Fruit fly (Drosophila melanogaster) whole organism: Measurements from ENCODE around the gene CG42542.

ENCODE experiments used
- Dll ChIP-seq: fragments of >200 bp; optimal IDR thresholded peaks from 2 replicates; lab custom pipeline; 2017
- pan ChIP-seq: fragments of >200 bp; optimal IDR thresholded peaks from 2 replicates; lab custom pipeline; 2017
- psq ChIP-seq: fragments of >200 bp; optimal IDR thresholded peaks from 2 replicates; lab custom pipeline; 2017

- TF ChIP-seq pan (lab: Kevin White, UChicago) (no peak), Dll (lab: Kevin White, UChicago) (no peak), psq (lab: Kevin White, UChicago) (no peak)
These were observed at the start of gene CG42542, which contains the start of gene Kpc1 for dm6 chr3R:15196134-15197034.
